Fruit fly (Drosophila melanogaster) S2 (cell line): ENCODE measurements around the gene CG5969.
A peak's percentile ranks its signal among the peaks of the same experiment; 100 is the strongest.

Experiments used
- CG8478 ChIP-seq: fragments of >200 bp; optimal IDR thresholded peaks from 2 replicates; lab custom pipeline; 2018
- CTCF ChIP-seq, 2 experiments: fragments of >200 bp; optimal IDR thresholded peaks; 2 replicates each; lab custom pipeline; 2018

Gene CG5969

dm6 chr3L:20447957-20448356, 25.6 kb upstream of the CG5969 start:
- TF ChIP-seq CTCF (optimal IDR thresholded peaks at IDR 0.05; lab: Kevin White, UChicago) (no peak), CG8478 (no peak)

dm6 chr3L:20448773-20449172, 24.8 kb upstream of the CG5969 start:
- TF ChIP-seq CTCF (optimal IDR thresholded peaks at IDR 0.05; lab: Kevin White, UChicago) (no peak), CG8478 (no peak)

dm6 chr3L:20452813-20453682, 20.5 kb upstream of the CG5969 start, which contains the start of gene CG5199:
TSS of gene CG5199 (minus strand) at chr3L:20452864.
- no peak for TF ChIP-seq CTCF (optimal IDR thresholded peaks at IDR 0.05; lab: Kevin White, UChicago)
- no peak for TF ChIP-seq CG8478

- TF ChIP-seq CG8478 (no peak), CTCF (optimal IDR thresholded peaks at IDR 0.05; lab: Kevin White, UChicago) (no peak)
These were observed 13.2 kb upstream of the CG5969 start, which contains the start of gene mag for dm6 chr3L:20460383-20460782. TSS of gene mag (plus strand) at chr3L:20460683.

- TF ChIP-seq CG8478, result no peak
- TF ChIP-seq CTCF (optimal IDR thresholded peaks at IDR 0.05; lab: Kevin White, UChicago), result no peak
These were observed 11.2 kb upstream of the CG5969 start for dm6 chr3L:20462391-20462790.

dm6 chr3L:20464677-20465076, 8.9 kb upstream of the CG5969 start, which contains the start of gene atk:
TSS of gene atk (minus strand) at chr3L:20464862.
- no peak for TF ChIP-seq CG8478
- peak; percentile 59 to 60 for TF ChIP-seq CTCF (optimal IDR thresholded peaks at IDR 0.05; lab: Kevin White, UChicago)

dm6 chr3L:20465941-20466340, 7.6 kb upstream of the CG5969 start, which contains the start of gene CG42764:
TSS of gene CG42764 (minus strand) at chr3L:20466041.
- TF ChIP-seq CTCF (optimal IDR thresholded peaks at IDR 0.05; lab: Kevin White, UChicago), result no peak
- no peak for TF ChIP-seq CG8478

dm6 chr3L:20466599-20466998, 7.0 kb upstream of the CG5969 start, which contains the start of gene Tdh:
TSS of gene Tdh (plus strand) at chr3L:20466944.
- TF ChIP-seq CG8478, result no peak
- TF ChIP-seq CTCF (optimal IDR thresholded peaks at IDR 0.05; lab: Kevin White, UChicago), result no peak

- no peak for TF ChIP-seq CG8478
- TF ChIP-seq CTCF (optimal IDR thresholded peaks at IDR 0.05; lab: Kevin White, UChicago), result no peak
These were observed 6.2 kb upstream of the CG5969 start for dm6 chr3L:20467433-20467832.

- TF ChIP-seq CG8478 (no peak), CTCF (optimal IDR thresholded peaks at IDR 0.05; lab: Kevin White, UChicago) (no peak)
These were observed 2.5 kb upstream of the CG5969 start for dm6 chr3L:20470991-20471498.

dm6 chr3L:20471499-20472313, 1.9 kb upstream of the CG5969 start:
- TF ChIP-seq CTCF (optimal IDR thresholded peaks at IDR 0.05; lab: Kevin White, UChicago) (no peak), CG8478 (no peak)

- TF ChIP-seq CTCF (optimal IDR thresholded peaks at IDR 0.05; lab: Kevin White, UChicago) (no peak), CG8478 (no peak)
These were observed 976 bp upstream of the CG5969 start for dm6 chr3L:20472607-20473006.

dm6 chr3L:20474197-20474788, 710 bp downstream of the CG5969 start, which contains the start of gene isoQC:
TSS of gene isoQC (plus strand) at chr3L:20474466.
- TF ChIP-seq CG8478, result no peak

- TF ChIP-seq CG8478, result no peak
- no peak for TF ChIP-seq CTCF (optimal IDR thresholded peaks at IDR 0.05; lab: Kevin White, UChicago)
These were observed 1.2 kb downstream of the CG5969 start for dm6 chr3L:20474789-20475208.

dm6 chr3L:20487649-20488048, 14.1 kb downstream of the CG5969 start:
- TF ChIP-seq CG8478, result no peak
- no peak for TF ChIP-seq CTCF (optimal IDR thresholded peaks at IDR 0.05; lab: Kevin White, UChicago)
